Worm (Caenorhabditis elegans) whole organism, mixed stage, embryonic: Measurements from ENCODE around the gene clc-22.

Experiments
- nhr-12 ChIP-seq: fragments of 150-350 bp; optimal IDR thresholded peaks from 2 replicates; lab custom pipeline; 2014; ENCODE audit warnings: missing biosample characterization, missing genetic modification characterization
- nhr-237 ChIP-seq: fragments of 150-350 bp; optimal IDR thresholded peaks from 2 replicates; lab custom pipeline; 2014; ENCODE audit warnings: missing biosample characterization, missing genetic modification characterization
- nhr-28 ChIP-seq: fragments of 150-350 bp; optimal IDR thresholded peaks from 2 replicates; lab custom pipeline; 2014; ENCODE audit warnings: missing biosample characterization, missing genetic modification characterization
- nhr-76 ChIP-seq: sonication (generic microtip); optimal IDR thresholded peaks from 2 replicates; lab custom pipeline; 2017; ENCODE audit warnings: missing biosample characterization, missing genetic modification characterization
- pha-4 ChIP-seq: fragments of 150-350 bp; optimal IDR thresholded peaks from 2 replicates; lab custom pipeline; 2018; ENCODE audit warnings: missing biosample characterization, missing genetic modification reagents, missing genetic modification characterization
- snpc-4 ChIP-seq: fragments of 150-350 bp; optimal IDR thresholded peaks from 2 replicates; lab custom pipeline; 2014; ENCODE audit warnings: missing biosample characterization, missing genetic modification characterization
- unc-39 ChIP-seq: fragments of 150-350 bp; optimal IDR thresholded peaks from 2 replicates; lab custom pipeline; 2014; ENCODE audit warnings: missing biosample characterization, missing genetic modification characterization

ce11 chrII:4000430-4000829, 4.6 kb upstream of the clc-22 start:
- TF ChIP-seq nhr-76 (tag; lab: Kevin White, UChicago): no peak
- TF ChIP-seq nhr-237: no peak
- no peak for TF ChIP-seq nhr-12
- no peak for TF ChIP-seq pha-4 (tag; lab: Kevin White, UChicago)
- TF ChIP-seq nhr-28 (tag; lab: Kevin White, UChicago): no peak
- no peak for TF ChIP-seq snpc-4 (tag; lab: Kevin White, UChicago)
- TF ChIP-seq unc-39 (tag; lab: Kevin White, UChicago): no peak
